Fruit fly (Drosophila melanogaster): Measurements from ENCODE around the gene Tmtc1.

- TF ChIP-seq psq (optimal IDR thresholded peaks at IDR 0.05) = no peak
- TF ChIP-seq usp (GFP tag; optimal IDR thresholded peaks at IDR 0.05) = no peak
- TF ChIP-seq Dll (optimal IDR thresholded peaks at IDR 0.05) = no peak
Observed at dm6 chr2L:2655094-2655493, 22.4 kb upstream of the Tmtc1 start, which contains the start of gene Prosbeta4R2.

All from whole organism.